Fruit fly (Drosophila melanogaster) whole organism, adult: ENCODE data around the gene CG33099.

Source experiments
- CG14711 ChIP-seq: fragments of 200-800 bp; sonication (Bioruptor generic); optimal IDR thresholded peaks from 2 replicates; lab custom pipeline; 2018; ENCODE audit warnings: missing biosample characterization, mild to moderate bottlenecking, missing genetic modification characterization, moderate library complexity
- CG1620 ChIP-seq: fragments of 200-800 bp; sonication (Bioruptor generic); optimal IDR thresholded peaks from 2 replicates; lab custom pipeline; 2016; ENCODE audit warnings: missing biosample characterization, missing genetic modification characterization
- CG5204 ChIP-seq: fragments of 200-800 bp; sonication (Bioruptor generic); optimal IDR thresholded peaks from 2 replicates; lab custom pipeline; 2016; ENCODE audit warnings: missing biosample characterization, missing genetic modification characterization
- Crg-1 ChIP-seq: fragments of 200-800 bp; sonication (Bioruptor generic); optimal IDR thresholded peaks from 2 replicates; lab custom pipeline; 2016; ENCODE audit warnings: missing biosample characterization, missing genetic modification characterization
- Hr96 ChIP-seq: fragments of 200-800 bp; sonication (Bioruptor generic); optimal IDR thresholded peaks from 2 replicates; lab custom pipeline; 2016; ENCODE audit warnings: missing biosample characterization, missing genetic modification characterization
- Mnt ChIP-seq: fragments of 200-800 bp; sonication (Bioruptor generic); optimal IDR thresholded peaks from 2 replicates; lab custom pipeline; 2016; ENCODE audit warnings: missing biosample characterization, mild to moderate bottlenecking, missing genetic modification characterization
- cic ChIP-seq: fragments of 200-800 bp; sonication (Bioruptor generic); optimal IDR thresholded peaks from 2 replicates; lab custom pipeline; 2017; ENCODE audit warnings: missing biosample characterization, mild to moderate bottlenecking, missing genetic modification characterization, moderate library complexity
- cnc ChIP-seq, 2 experiments: fragments of >200 bp; optimal IDR thresholded peaks; 2 replicates each; lab custom pipeline; 2017
- kay ChIP-seq: fragments of 200-800 bp; sonication (Bioruptor generic); peaks from one replicate; lab custom pipeline; 2016; ENCODE audit warnings: missing biosample characterization, missing genetic modification characterization, borderline replicate concordance
- tj ChIP-seq: fragments of 200-800 bp; sonication (Bioruptor generic); optimal IDR thresholded peaks from 3 replicates; lab custom pipeline; 2017; ENCODE audit warnings: missing biosample characterization, mild to moderate bottlenecking, missing genetic modification characterization, moderate library complexity
- toe ChIP-seq: fragments of 200-800 bp; sonication (Bioruptor generic); optimal IDR thresholded peaks from 2 replicates; lab custom pipeline; 2016; ENCODE audit warnings: missing biosample characterization, missing genetic modification characterization

DNA sequence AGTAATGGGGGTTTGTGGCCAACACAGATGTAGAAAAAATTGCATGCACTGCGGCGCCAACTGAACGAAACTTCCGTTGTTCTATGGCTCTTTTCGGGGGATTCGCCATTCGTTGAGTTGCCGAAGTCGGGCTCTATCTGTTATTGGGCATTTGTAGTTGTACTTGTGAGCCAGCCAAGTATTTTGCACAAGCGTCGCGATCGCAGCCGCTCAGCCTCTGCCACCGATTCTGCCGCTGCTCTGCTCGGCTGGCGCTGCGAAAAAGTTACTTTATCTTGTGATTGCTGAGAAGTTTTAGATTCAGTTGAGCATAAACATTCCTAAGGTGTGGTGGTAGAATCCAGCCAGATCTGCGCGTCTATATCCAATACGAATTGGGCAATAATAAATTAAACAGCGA, 39.5 kb upstream of the CG33099 start, which contains the start of gene CG33110:
- TF ChIP-seq cnc (optimal IDR thresholded peaks at IDR 0.05; lab: Kevin White, UChicago): no peak
- no peak for TF ChIP-seq CG5204 (GFP tag; lab: Kevin White, UChicago)
- TF ChIP-seq Hr96 (GFP tag; lab: Kevin White, UChicago): no peak
- TF ChIP-seq kay (GFP tag; lab: Kevin White, UChicago): no peak
- no peak for TF ChIP-seq toe (GFP tag; lab: Kevin White, UChicago)
- no peak for TF ChIP-seq CG1620 (GFP tag; lab: Kevin White, UChicago)
- no peak for TF ChIP-seq CG14711 (tag; lab: Kevin White, UChicago)
- no peak for TF ChIP-seq cic (GFP tag; lab: Kevin White, UChicago)
- no peak for TF ChIP-seq Mnt (GFP tag; lab: Kevin White, UChicago)
- no peak for TF ChIP-seq tj (GFP tag; lab: Kevin White, UChicago)
- no peak for TF ChIP-seq Crg-1
